Worm (Caenorhabditis elegans): ENCODE data around the gene Y32B12B.8.

The Y32B12B.8 gene

ce11 chrV:16537908-16538446 lies 2.7 kb downstream of the Y32B12B.8 start, which contains the start of gene Y32B12B.2 (continued):
- TF ChIP-seq nhr-42 (GFP tag; IDR thresholded peaks at IDR 0.05) (no peak), Y75B8A.6 (GFP tag; IDR thresholded peaks at IDR 0.05) (no peak), dmd-6 (GFP tag; IDR thresholded peaks at IDR 0.05) (peak; percentile 46), lin-15B (tag; optimal IDR thresholded peaks at IDR 0.05) (no peak), snpc-1.2 (GFP tag; IDR thresholded peaks at IDR 0.05) (peak; percentile 47; the same call in 1 of the 2 replicates), pha-4 (GFP tag; IDR thresholded peaks at IDR 0.05) (no peak), pha-4 (tag; optimal IDR thresholded peaks at IDR 0.05) (no peak), mep-1 (tag; optimal IDR thresholded peaks at IDR 0.05) (no peak), ZK546.5 (tag; optimal IDR thresholded peaks at IDR 0.05) (no peak), ceh-32 (tag; optimal IDR thresholded peaks at IDR 0.05; ENCODE audit: poor library complexity) (no peak), egl-43 (GFP tag; IDR thresholded peaks at IDR 0.05) (no peak), ama-1 (optimal IDR thresholded peaks at IDR 0.05) (no peak), mxl-2 (GFP tag; conservative IDR thresholded peaks at IDR 0.05) (no peak), php-3 (GFP tag; IDR thresholded peaks at IDR 0.05) (peak; percentile 12; the same call in 1 of the 2 replicates), hif-1 (tag; optimal IDR thresholded peaks at IDR 0.05) (no peak), hmg-1.1 (GFP tag; IDR thresholded peaks at IDR 0.05) (peak; percentile 58; the same call in 1 of the 2 replicates), tra-1 (GFP tag; IDR thresholded peaks at IDR 0.05) (no peak), T20F7.1 (GFP tag; optimal IDR thresholded peaks at IDR 0.05) (no peak), nhr-237 (tag; optimal IDR thresholded peaks at IDR 0.05) (no peak), tag-97 (GFP tag; IDR thresholded peaks at IDR 0.05) (no peak), R02D3.7 (tag; optimal IDR thresholded peaks at IDR 0.05) (no peak), lin-29 (GFP tag; IDR thresholded peaks at IDR 0.05) (no peak), daf-16 (GFP tag; optimal IDR thresholded peaks at IDR 0.05) (no peak), daf-16 (tag; optimal IDR thresholded peaks at IDR 0.05) (no peak), aha-1 (tag) (peak; percentile 3), vab-7 (GFP tag; IDR thresholded peaks at IDR 0.05) (no peak), skn-1 (tag; optimal IDR thresholded peaks at IDR 0.05) (no peak), nhr-111 (GFP tag; optimal IDR thresholded peaks at IDR 0.05) (no peak), zag-1 (tag; optimal IDR thresholded peaks at IDR 0.05) (no peak), mdl-1 (tag; optimal IDR thresholded peaks at IDR 0.05) (peak in 1 of 2 experiments; percentile 10), nhr-10 (tag; optimal IDR thresholded peaks at IDR 0.05) (no peak), nhr-41 (GFP tag; IDR thresholded peaks at IDR 0.05) (no peak), dpl-1 (GFP tag; optimal IDR thresholded peaks at IDR 0.05) (peak; percentile 80), dmd-8 (GFP tag; IDR thresholded peaks at IDR 0.05) (no peak), cey-2 (tag; optimal IDR thresholded peaks at IDR 0.05; ENCODE audit: borderline replicate concordance, insufficient read depth) (no peak), F10B5.3 (tag; optimal IDR thresholded peaks at IDR 0.05) (no peak), fkh-10 (GFP tag; optimal IDR thresholded peaks at IDR 0.05) (no peak), mxl-3 (GFP tag; optimal IDR thresholded peaks at IDR 0.05) (no peak), nhr-48 (tag; optimal IDR thresholded peaks at IDR 0.05) (no peak), spr-3 (GFP tag; optimal IDR thresholded peaks at IDR 0.05) (no peak), saeg-2 (GFP tag; IDR thresholded peaks at IDR 0.05) (no peak), dve-1 (tag; optimal IDR thresholded peaks at IDR 0.05; ENCODE audit: insufficient read depth) (no peak), nhr-76 (tag; optimal IDR thresholded peaks at IDR 0.05) (no peak), arid-1 (GFP tag; conservative IDR thresholded peaks at IDR 0.05) (no peak), rbr-2 (tag; optimal IDR thresholded peaks at IDR 0.05) (peak; percentile 43), mes-2 (tag; optimal IDR thresholded peaks at IDR 0.05; ENCODE audit: poor library complexity, severe bottlenecking) (peak; percentile 75), ces-1 (GFP tag; optimal IDR thresholded peaks at IDR 0.05) (no peak), aly-2 (tag; optimal IDR thresholded peaks at IDR 0.05) (no peak), zfp-2 (tag; optimal IDR thresholded peaks at IDR 0.05) (no peak), nhr-28 (tag; optimal IDR thresholded peaks at IDR 0.05) (no peak), daf-8 (GFP tag; IDR thresholded peaks at IDR 0.05) (no peak), set-16 (GFP tag; IDR thresholded peaks at IDR 0.05) (no peak)

All from whole organism, L4 larva.